Fruit fly (Drosophila melanogaster) whole organism, embryonic: ENCODE results near the gene CG6231.

Experiments used
- Abd-B ChIP-seq: fragments of 200-800 bp; sonication (Bioruptor generic); optimal IDR thresholded peaks from 2 replicates; lab custom pipeline; 2018; ENCODE audit warnings: missing biosample characterization, mild to moderate bottlenecking, missing genetic modification characterization, moderate library complexity
- Aef1 ChIP-seq: fragments of 200-800 bp; sonication (Bioruptor generic); IDR thresholded peaks from 3 replicates; pipeline ENCODE4 v1.3.6; 2022; ENCODE audit warnings: missing biosample characterization, missing genetic modification characterization
- Awh ChIP-seq: fragments of 200-800 bp; sonication (Bioruptor generic); IDR thresholded peaks from 2 replicates; pipeline ENCODE4, ENCODE4 v1.3.6; 2022; ENCODE audit warnings: missing biosample characterization, missing genetic modification characterization
- Bgb ChIP-seq: fragments of 200-800 bp; sonication (Bioruptor generic); IDR thresholded peaks from 2 replicates; pipeline ENCODE4 v1.3.6; 2022; ENCODE audit warnings: missing biosample characterization, missing genetic modification characterization; ENCODE audit not compliant: partially characterized antibody
- CG11398 ChIP-seq: fragments of 200-800 bp; sonication (Bioruptor generic); optimal IDR thresholded peaks from 2 replicates; lab custom pipeline; 2016; ENCODE audit warnings: missing biosample characterization, missing genetic modification characterization
- CG11456 ChIP-seq: fragments of 200-800 bp; sonication (Bioruptor generic); IDR thresholded peaks from 3 replicates; pipeline ENCODE4 v1.3.6; 2022; ENCODE audit warnings: missing biosample characterization, missing genetic modification characterization
- CG11696 ChIP-seq: fragments of 200-800 bp; sonication (Bioruptor generic); IDR thresholded peaks from 2 replicates; pipeline ENCODE4 v1.3.6; 2022; ENCODE audit warnings: missing biosample characterization, missing genetic modification characterization
- CG11723 ChIP-seq: fragments of 200-800 bp; sonication (Bioruptor generic); optimal IDR thresholded peaks from 2 replicates; lab custom pipeline; 2017; ENCODE audit warnings: missing biosample characterization, mild to moderate bottlenecking, missing genetic modification characterization
- CG13287 ChIP-seq: fragments of 200-800 bp; sonication (Bioruptor generic); IDR thresholded peaks from 2 replicates; pipeline ENCODE4 v1.3.6; 2022; ENCODE audit warnings: missing biosample characterization, missing genetic modification characterization; ENCODE audit not compliant: partially characterized antibody
- CG14441 ChIP-seq: fragments of 200-800 bp; sonication (Bioruptor generic); IDR thresholded peaks from 2 replicates; pipeline ENCODE4 v1.3.6; 2022; ENCODE audit warnings: missing biosample characterization, missing genetic modification characterization
- CG14860 ChIP-seq: fragments of 200-800 bp; sonication (Bioruptor generic); IDR thresholded peaks from 3 replicates; pipeline ENCODE4 v1.3.6; 2022; ENCODE audit warnings: missing biosample characterization, missing genetic modification characterization; ENCODE audit not compliant: partially characterized antibody
- CG1603 ChIP-seq: fragments of 200-800 bp; sonication (Bioruptor generic); optimal IDR thresholded peaks from 2 replicates; lab custom pipeline; 2019; ENCODE audit warnings: missing biosample characterization, mild to moderate bottlenecking, missing genetic modification characterization, moderate library complexity
- CG16779 ChIP-seq: fragments of 200-800 bp; sonication (Bioruptor generic); IDR thresholded peaks from 2 replicates; pipeline ENCODE4 v1.3.6; 2022; ENCODE audit warnings: missing biosample characterization, missing genetic modification characterization
- CG16813 ChIP-seq: fragments of 200-800 bp; sonication (Bioruptor generic); IDR thresholded peaks from 3 replicates; pipeline ENCODE4 v1.3.6; 2022; ENCODE audit warnings: missing biosample characterization, missing genetic modification characterization; ENCODE audit not compliant: partially characterized antibody
- CG17361 ChIP-seq: fragments of 200-800 bp; sonication (Bioruptor generic); IDR thresholded peaks from 3 replicates; pipeline ENCODE4 v1.3.6; 2022; ENCODE audit warnings: missing biosample characterization, missing genetic modification characterization
- CG18619 ChIP-seq: fragments of 200-800 bp; sonication (Bioruptor generic); optimal IDR thresholded peaks from 3 replicates; lab custom pipeline; 2017; ENCODE audit warnings: missing biosample characterization, mild to moderate bottlenecking, missing genetic modification characterization
- CG3407 ChIP-seq: fragments of 200-800 bp; sonication (Bioruptor generic); optimal IDR thresholded peaks from 2 replicates; lab custom pipeline; 2018; ENCODE audit warnings: missing biosample characterization, mild to moderate bottlenecking, missing genetic modification characterization
- CG34224 ChIP-seq: fragments of 200-800 bp; sonication (Bioruptor generic); IDR thresholded peaks from 3 replicates; pipeline ENCODE4 v1.3.6; 2022; ENCODE audit warnings: missing biosample characterization, missing genetic modification characterization; ENCODE audit not compliant: partially characterized antibody
- CG6654 ChIP-seq: fragments of 200-800 bp; sonication (Bioruptor generic); optimal IDR thresholded peaks from 2 replicates; lab custom pipeline; 2017; ENCODE audit warnings: missing biosample characterization, mild to moderate bottlenecking, missing genetic modification characterization
- CG6791 ChIP-seq: fragments of 200-800 bp; sonication (Bioruptor generic); IDR thresholded peaks from 3 replicates; pipeline ENCODE4 v1.3.6; 2022; ENCODE audit warnings: missing biosample characterization, missing genetic modification characterization; ENCODE audit not compliant: partially characterized antibody
- CG7745 ChIP-seq: fragments of 200-800 bp; sonication (Bioruptor generic); optimal IDR thresholded peaks from 2 replicates; lab custom pipeline; 2018; ENCODE audit warnings: missing biosample characterization, mild to moderate bottlenecking, missing genetic modification characterization, moderate library complexity
- CkIIα-i1 ChIP-seq: fragments of 200-800 bp; sonication (Bioruptor generic); IDR thresholded peaks from 2 replicates; pipeline ENCODE4 v1.3.6; 2022; ENCODE audit warnings: missing biosample characterization, missing genetic modification characterization
- Dek ChIP-seq: fragments of 200-800 bp; sonication (Bioruptor generic); optimal IDR thresholded peaks from 3 replicates; lab custom pipeline; 2019; ENCODE audit warnings: missing biosample characterization, mild to moderate bottlenecking, missing genetic modification characterization, moderate library complexity
- Doc3 ChIP-seq: fragments of 200-800 bp; sonication (Bioruptor generic); IDR thresholded peaks from 3 replicates; pipeline ENCODE4 v1.3.6; 2022; ENCODE audit warnings: missing biosample characterization, missing genetic modification characterization; ENCODE audit not compliant: partially characterized antibody
- Dp ChIP-seq: fragments of 200-800 bp; sonication (Bioruptor generic); optimal IDR thresholded peaks from 2 replicates; lab custom pipeline; 2018; ENCODE audit warnings: missing biosample characterization, mild to moderate bottlenecking, missing genetic modification characterization, moderate library complexity
- Dref ChIP-seq: fragments of 200-800 bp; sonication (Bioruptor generic); IDR thresholded peaks from 2 replicates; pipeline ENCODE4 v1.3.6; 2022; ENCODE audit warnings: missing biosample characterization, missing genetic modification characterization
- E2f2 ChIP-seq: fragments of 200-800 bp; sonication (Bioruptor generic); IDR thresholded peaks from 2 replicates; pipeline ENCODE4 v1.3.6; 2022; ENCODE audit warnings: missing biosample characterization, missing genetic modification characterization
- Eip74EF ChIP-seq, 2 experiments: fragments of 200-800 bp in 1 of 2; fragments of >200 bp in 1 of 2; sonication (Bioruptor generic) in 1 of 2; optimal IDR thresholded peaks; 2 replicates each; lab custom pipeline; 2017 to 2019; ENCODE audit warnings: missing biosample characterization in 2 of 2, missing genetic modification characterization in 2 of 2, mild to moderate bottlenecking in 1 of 2, moderate library complexity in 1 of 2
- Ets65A ChIP-seq: fragments of 200-800 bp; sonication (Bioruptor generic); peaks from one replicate; lab custom pipeline; 2016; ENCODE audit warnings: missing biosample characterization, missing genetic modification characterization
- MBD-R2 ChIP-seq: fragments of 200-800 bp; sonication (Bioruptor generic); IDR thresholded peaks from 2 replicates; pipeline ENCODE4 v1.3.6; 2022; ENCODE audit warnings: missing biosample characterization, missing genetic modification characterization
- NFAT ChIP-seq: fragments of 200-800 bp; sonication (Bioruptor generic); IDR thresholded peaks from 2 replicates; pipeline ENCODE4 v1.3.6; 2022; ENCODE audit warnings: missing biosample characterization, missing genetic modification characterization
- Oaz ChIP-seq: fragments of 200-800 bp; sonication (Bioruptor generic); IDR thresholded peaks from 2 replicates; pipeline ENCODE4 v1.3.6; 2022; ENCODE audit warnings: missing biosample characterization, missing genetic modification characterization
- Opbp ChIP-seq: fragments of 200-800 bp; sonication (Bioruptor generic); IDR thresholded peaks from 3 replicates; pipeline ENCODE4 v1.3.6; 2022; ENCODE audit warnings: missing biosample characterization, missing genetic modification characterization; ENCODE audit not compliant: partially characterized antibody
- Ptx1 ChIP-seq: fragments of 200-800 bp; sonication (Bioruptor generic); IDR thresholded peaks from 2 replicates; pipeline ENCODE4 v1.3.6; 2022; ENCODE audit warnings: missing biosample characterization, missing genetic modification characterization
- Xbp1 ChIP-seq: fragments of 200-800 bp; sonication (Bioruptor generic); optimal IDR thresholded peaks from 3 replicates; lab custom pipeline; 2016; ENCODE audit warnings: missing biosample characterization, mild to moderate bottlenecking, missing genetic modification characterization
- abd-A ChIP-seq: fragments of 200-800 bp; sonication (Bioruptor generic); optimal IDR thresholded peaks from 3 replicates; lab custom pipeline; 2019; ENCODE audit warnings: missing biosample characterization, mild to moderate bottlenecking, missing genetic modification characterization, moderate library complexity
- ato ChIP-seq: fragments of 200-800 bp; sonication (Bioruptor generic); IDR thresholded peaks from 2 replicates; pipeline ENCODE4 v1.3.6; 2022; ENCODE audit warnings: missing biosample characterization, missing genetic modification characterization; ENCODE audit not compliant: partially characterized antibody
- bbx ChIP-seq: fragments of 200-800 bp; sonication (Bioruptor generic); IDR thresholded peaks from 2 replicates; pipeline ENCODE4 v1.3.6; 2022; ENCODE audit warnings: missing biosample characterization, missing genetic modification characterization; ENCODE audit not compliant: partially characterized antibody
- inv ChIP-seq: fragments of 200-800 bp; sonication (Bioruptor generic); IDR thresholded peaks from 2 replicates; pipeline ENCODE4 v1.3.6; 2022; ENCODE audit warnings: missing biosample characterization, missing genetic modification characterization; ENCODE audit not compliant: partially characterized antibody
- lab ChIP-seq: fragments of 200-800 bp; sonication (Bioruptor generic); optimal IDR thresholded peaks from 3 replicates; lab custom pipeline; 2017; ENCODE audit warnings: missing biosample characterization, missing genetic modification characterization, mild to moderate bottlenecking, moderate library complexity, missing genetic modification reagents
- mam ChIP-seq: fragments of 200-800 bp; sonication (Bioruptor generic); optimal IDR thresholded peaks from 3 replicates; lab custom pipeline; 2016; ENCODE audit warnings: missing biosample characterization, missing genetic modification characterization
- nerfin-2 ChIP-seq: fragments of 200-800 bp; sonication (Bioruptor generic); IDR thresholded peaks from 2 replicates; pipeline ENCODE4 v1.3.6; 2022; ENCODE audit warnings: missing biosample characterization, missing genetic modification characterization; ENCODE audit not compliant: partially characterized antibody
- org-1 ChIP-seq: fragments of 200-800 bp; sonication (Bioruptor generic); optimal IDR thresholded peaks from 2 replicates; lab custom pipeline; 2017; ENCODE audit warnings: missing biosample characterization, missing genetic modification characterization
- psq ChIP-seq: fragments of 200-800 bp; sonication (Bioruptor generic); optimal IDR thresholded peaks from 2 replicates; lab custom pipeline; 2017; ENCODE audit warnings: missing biosample characterization, missing genetic modification characterization
- pzg ChIP-seq: fragments of 200-800 bp; sonication (Bioruptor generic); optimal IDR thresholded peaks from 3 replicates; lab custom pipeline; 2018; ENCODE audit warnings: missing biosample characterization, mild to moderate bottlenecking, missing genetic modification characterization, moderate library complexity
- row ChIP-seq: fragments of 200-800 bp; sonication (Bioruptor generic); IDR thresholded peaks from 3 replicates; pipeline ENCODE4 v1.3.6; 2022; ENCODE audit warnings: missing biosample characterization, missing genetic modification characterization
- so ChIP-seq: fragments of 200-800 bp; sonication (Bioruptor generic); IDR thresholded peaks from 3 replicates; pipeline ENCODE4 v1.3.6; 2022; ENCODE audit warnings: missing biosample characterization, missing genetic modification characterization
- tll ChIP-seq, 2 experiments: fragments of 200-800 bp in 1 of 2; fragments of >200 bp in 1 of 2; sonication (Bioruptor generic) in 1 of 2; optimal IDR thresholded peaks; 2 replicates each; lab custom pipeline; 2017 to 2019; ENCODE audit warnings: missing biosample characterization in 2 of 2, missing genetic modification characterization in 2 of 2, mild to moderate bottlenecking in 1 of 2, moderate library complexity in 1 of 2
- vvl ChIP-seq: fragments of 200-800 bp; sonication (Bioruptor generic); IDR thresholded peaks from 2 replicates; pipeline ENCODE4 v1.3.6; 2022; ENCODE audit warnings: missing biosample characterization, missing genetic modification characterization
- yki ChIP-seq: fragments of >200 bp; optimal IDR thresholded peaks from 3 replicates; lab custom pipeline; 2018

CG6231 gene

DNA sequence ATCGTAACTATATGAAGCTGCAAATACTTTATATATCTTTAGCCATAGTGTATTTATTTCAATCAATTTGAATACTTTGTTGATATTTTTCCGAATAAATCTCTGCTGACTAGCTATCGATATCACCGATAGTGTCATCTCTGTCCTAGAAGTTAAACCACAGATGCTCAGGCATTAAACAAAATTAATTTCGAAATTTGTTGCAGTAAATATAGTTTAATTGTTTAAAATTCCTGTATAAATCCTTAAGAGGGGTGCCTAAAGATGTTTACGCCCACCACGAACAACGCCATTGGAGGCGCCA is 12.3 kb upstream of the CG6231 start, which contains the start of gene Nup58 (continued):
- peak; percentile 81; the same call in 2 of the 3 replicates for TF ChIP-seq Opbp (GFP tag; lab: Robert Waterston, UW)
- TF ChIP-seq Xbp1 (GFP tag; lab: Kevin White, UChicago), result peak; percentile 4
- TF ChIP-seq CG16813, result peak; percentile 76
- peak; percentile 55 for TF ChIP-seq nerfin-2 (GFP tag; lab: Robert Waterston, UW)
- peak; percentile 58 for TF ChIP-seq CG1603 (tag; lab: Kevin White, UChicago)
- TF ChIP-seq ato (GFP tag; lab: Robert Waterston, UW), result peak; percentile 76
- TF ChIP-seq Awh (GFP tag; lab: Robert Waterston, UW), result 0 out of 2 replicates have a peak, but pooled peaks have one; percentile 7
- no peak for TF ChIP-seq CG16779 (GFP tag; lab: Robert Waterston, UW)
- TF ChIP-seq CG6654 (GFP tag; lab: Kevin White, UChicago), result no peak
- no peak for TF ChIP-seq yki (lab: Kevin White, UChicago)
- TF ChIP-seq Abd-B (GFP tag; lab: Kevin White, UChicago), result no peak
- peak; percentile 65 for TF ChIP-seq Dref (GFP tag; lab: Robert Waterston, UW)
- peak; percentile 48; the same call in 1 of the 2 replicates for TF ChIP-seq vvl (GFP tag; lab: Robert Waterston, UW)
- no peak for TF ChIP-seq psq
- TF ChIP-seq CG11456 (GFP tag; lab: Robert Waterston, UW), result 0 out of 3 replicates have a peak, but pooled peaks have one; percentile 29
- peak; percentile 81 for TF ChIP-seq CG34224 (GFP tag; lab: Robert Waterston, UW)
- TF ChIP-seq Eip74EF (GFP tag; optimal IDR thresholded peaks at IDR 0.05; lab: Kevin White, UChicago), result no peak
- no peak for TF ChIP-seq CG3407 (GFP tag; lab: Kevin White, UChicago)
- peak; percentile 30; the same call in 1 of the 2 replicates for TF ChIP-seq E2f2 (GFP tag; lab: Robert Waterston, UW)
- TF ChIP-seq CG14441 (GFP tag; lab: Robert Waterston, UW), result 0 out of 2 replicates have a peak, but pooled peaks have one; percentile 25
- TF ChIP-seq so (GFP tag; lab: Robert Waterston, UW), result no peak
- no peak for TF ChIP-seq CG11723
- peak; percentile 32 for TF ChIP-seq pzg (GFP tag; lab: Kevin White, UChicago)
- TF ChIP-seq Dek (tag; lab: Kevin White, UChicago), result no peak
- no peak for TF ChIP-seq lab (GFP tag; lab: Kevin White, UChicago)
- peak; percentile 42 for TF ChIP-seq row
- TF ChIP-seq CG17361 (GFP tag; lab: Robert Waterston, UW), result 0 out of 3 replicates have a peak, but pooled peaks have one; percentile 3
- peak; percentile 80 for TF ChIP-seq CG6791 (GFP tag; lab: Robert Waterston, UW)
- no peak for TF ChIP-seq org-1
- TF ChIP-seq abd-A, result no peak
- peak; percentile 18 for TF ChIP-seq Dp (GFP tag; lab: Kevin White, UChicago)
- TF ChIP-seq CG14860 (GFP tag; lab: Robert Waterston, UW), result peak; percentile 66
- peak; percentile 79 for TF ChIP-seq Bgb (GFP tag; lab: Robert Waterston, UW)
- TF ChIP-seq CG7745 (tag; lab: Kevin White, UChicago), result no peak
- TF ChIP-seq Oaz, result no peak
- peak; percentile 77 for TF ChIP-seq Doc3 (GFP tag; lab: Robert Waterston, UW)
- TF ChIP-seq Ptx1, result peak; percentile 14; the same call in 1 of the 2 replicates
- TF ChIP-seq CG11696, result no peak
- TF ChIP-seq mam (GFP tag; lab: Kevin White, UChicago), result peak; percentile 17
- peak; percentile 42; the same call in 1 of the 2 replicates for TF ChIP-seq NFAT
- TF ChIP-seq bbx (GFP tag; lab: Robert Waterston, UW), result peak; percentile 84
- no peak for TF ChIP-seq CG18619 (GFP tag; lab: Kevin White, UChicago)
- TF ChIP-seq Ets65A (GFP tag; lab: Kevin White, UChicago), result peak; percentile 41
- TF ChIP-seq CkIIα-i1 (GFP tag; lab: Robert Waterston, UW), result no peak
- TF ChIP-seq CG13287 (GFP tag; lab: Robert Waterston, UW), result peak; percentile 86
- TF ChIP-seq tll (GFP tag; optimal IDR thresholded peaks at IDR 0.05; lab: Kevin White, UChicago), result peak in 1 of 2 experiments; percentile 9
- TF ChIP-seq inv, result peak; percentile 57
- no peak for TF ChIP-seq Aef1
- peak; percentile 50 for TF ChIP-seq MBD-R2 (GFP tag; lab: Robert Waterston, UW)
- TF ChIP-seq CG11398 (GFP tag; lab: Kevin White, UChicago), result no peak
